Worm (Caenorhabditis elegans) whole organism, L2 larva: ENCODE measurements around the gene alh-7.

Experiments
- C34F6.9 ChIP-seq: fragments of 150-350 bp; optimal IDR thresholded peaks from 2 replicates; lab custom pipeline; 2014; ENCODE audit warnings: missing biosample characterization, missing genetic modification characterization
- F13H6.1 ChIP-seq: sonication (generic microtip); optimal IDR thresholded peaks from 2 replicates; lab custom pipeline; 2016; ENCODE audit warnings: missing genetic modification characterization, missing compliant biosample characterization
- Y55F3AM.14 ChIP-seq: fragments of 200-800 bp; sonication (Bioruptor generic); optimal IDR thresholded peaks from 2 replicates; lab custom pipeline; 2018; ENCODE audit warnings: mild to moderate bottlenecking, missing genetic modification characterization, missing compliant biosample characterization
- ZK546.5 ChIP-seq: sonication (generic microtip); optimal IDR thresholded peaks from 2 replicates; lab custom pipeline; 2017; ENCODE audit warnings: missing biosample characterization, missing genetic modification characterization
- aly-2 ChIP-seq: fragments of 150-350 bp; optimal IDR thresholded peaks from 2 replicates; lab custom pipeline; 2014; ENCODE audit warnings: missing biosample characterization, missing genetic modification characterization
- blmp-1 ChIP-seq: sonication (generic microtip); optimal IDR thresholded peaks from 2 replicates; lab custom pipeline; 2017; ENCODE audit warnings: missing genetic modification characterization, mild to moderate bottlenecking, missing compliant biosample characterization, antibody characterized with exemption, moderate library complexity; ENCODE audit not compliant: insufficient read depth
- ceh-16 ChIP-seq: fragments of 150-350 bp; optimal IDR thresholded peaks from 2 replicates; lab custom pipeline; 2014; ENCODE audit warnings: missing biosample characterization, missing genetic modification characterization
- crh-2 ChIP-seq: sonication (generic microtip); optimal IDR thresholded peaks from 2 replicates; lab custom pipeline; 2017; ENCODE audit warnings: missing biosample characterization, missing genetic modification characterization
- dmd-4 ChIP-seq: sonication (generic microtip); optimal IDR thresholded peaks from 2 replicates; lab custom pipeline; 2017; ENCODE audit warnings: missing biosample characterization, missing genetic modification characterization
- egl-27 ChIP-seq: sonication (generic microtip); optimal IDR thresholded peaks from 3 replicates; lab custom pipeline; 2017; ENCODE audit warnings: missing biosample characterization, missing genetic modification reagents, missing genetic modification characterization
- elt-1 ChIP-seq: fragments of 150-350 bp; optimal IDR thresholded peaks from 2 replicates; lab custom pipeline; 2014; ENCODE audit warnings: missing biosample characterization, missing genetic modification characterization
- elt-3 ChIP-seq: sonication (generic microtip); optimal IDR thresholded peaks from 2 replicates; lab custom pipeline; 2017; ENCODE audit warnings: missing biosample characterization, missing genetic modification characterization
- fos-1 ChIP-seq: fragments of 150-350 bp; optimal IDR thresholded peaks from 2 replicates; lab custom pipeline; 2014; ENCODE audit warnings: missing biosample characterization, missing genetic modification characterization
- gmeb-1 ChIP-seq: fragments of 150-350 bp; optimal IDR thresholded peaks from 2 replicates; lab custom pipeline; 2014; ENCODE audit warnings: missing biosample characterization, missing genetic modification characterization
- lin-11 ChIP-seq: fragments of 150-350 bp; sonication (generic microtip); optimal IDR thresholded peaks from 2 replicates; lab custom pipeline; 2014; ENCODE audit warnings: missing biosample characterization, missing genetic modification characterization, inconsistent platforms, mixed read lengths
- lin-13 ChIP-seq: fragments of 150-350 bp; optimal IDR thresholded peaks from 2 replicates; lab custom pipeline; 2014; ENCODE audit warnings: missing biosample characterization, missing genetic modification reagents, missing genetic modification characterization
- lsy-2 ChIP-seq, 2 experiments: fragments of 150-350 bp in 1 of 2; sonication (generic microtip) in 1 of 2; optimal IDR thresholded peaks; 2 replicates each; lab custom pipeline; 2014 to 2017; ENCODE audit warnings: missing biosample characterization in 2 of 2, missing genetic modification characterization in 2 of 2
- mab-5 ChIP-seq: fragments of 150-350 bp; optimal IDR thresholded peaks from 2 replicates; lab custom pipeline; 2014; ENCODE audit warnings: missing biosample characterization, missing genetic modification characterization
- mdl-1 ChIP-seq, 2 experiments: fragments of 150-350 bp in 1 of 2; sonication (generic microtip) in 1 of 2; optimal IDR thresholded peaks; 2 replicates each; lab custom pipeline; 2017; ENCODE audit warnings: missing biosample characterization in 2 of 2, missing genetic modification characterization in 2 of 2
- nhr-129 ChIP-seq: fragments of 150-350 bp; optimal IDR thresholded peaks from 2 replicates; lab custom pipeline; 2014; ENCODE audit warnings: missing biosample characterization, missing genetic modification characterization
- nhr-21 ChIP-seq: fragments of 150-350 bp; optimal IDR thresholded peaks from 2 replicates; lab custom pipeline; 2014; ENCODE audit warnings: missing biosample characterization, missing genetic modification characterization
- nhr-23 ChIP-seq: fragments of 150-350 bp; optimal IDR thresholded peaks from 2 replicates; lab custom pipeline; 2014; ENCODE audit warnings: missing biosample characterization, missing genetic modification reagents, missing genetic modification characterization
- nhr-237 ChIP-seq: fragments of 150-350 bp; optimal IDR thresholded peaks from 2 replicates; lab custom pipeline; 2014; ENCODE audit warnings: missing biosample characterization, missing genetic modification characterization
- nhr-25 ChIP-seq: fragments of 150-350 bp; sonication (generic microtip); optimal IDR thresholded peaks from 3 replicates; lab custom pipeline; 2014; ENCODE audit warnings: missing biosample characterization, missing genetic modification characterization
- nhr-6 ChIP-seq: fragments of 150-350 bp; optimal IDR thresholded peaks from 2 replicates; lab custom pipeline; 2014; ENCODE audit warnings: missing biosample characterization, missing genetic modification characterization
- nhr-77 ChIP-seq: fragments of 150-350 bp; optimal IDR thresholded peaks from 2 replicates; lab custom pipeline; 2014; ENCODE audit warnings: missing biosample characterization, missing genetic modification characterization
- peb-1 ChIP-seq: fragments of 150-350 bp; optimal IDR thresholded peaks from 2 replicates; lab custom pipeline; 2014; ENCODE audit warnings: missing biosample characterization, missing genetic modification characterization
- sem-4 ChIP-seq: fragments of 150-350 bp; optimal IDR thresholded peaks from 2 replicates; lab custom pipeline; 2014; ENCODE audit warnings: missing biosample characterization, missing genetic modification reagents, missing genetic modification characterization
- skn-1 ChIP-seq: sonication (generic microtip); optimal IDR thresholded peaks from 2 replicates; lab custom pipeline; 2017; ENCODE audit warnings: missing biosample characterization, missing genetic modification characterization
- sma-3 ChIP-seq: sonication (generic microtip); optimal IDR thresholded peaks from 2 replicates; lab custom pipeline; 2016; ENCODE audit warnings: missing genetic modification reagents, missing genetic modification characterization, missing compliant biosample characterization
- sma-9 ChIP-seq, 2 experiments: fragments of 150-350 bp in 1 of 2; sonication (generic microtip) in 1 of 2; optimal IDR thresholded peaks; 2 replicates each; lab custom pipeline; 2014 to 2016; ENCODE audit warnings: missing genetic modification characterization in 2 of 2, mild to moderate bottlenecking in 1 of 2, missing biosample characterization in 1 of 2, missing compliant biosample characterization in 1 of 2, missing genetic modification reagents in 1 of 2, moderate library complexity in 1 of 2
- snpc-4 ChIP-seq: fragments of 150-350 bp; optimal IDR thresholded peaks from 2 replicates; lab custom pipeline; 2014; ENCODE audit warnings: missing biosample characterization, missing genetic modification characterization
- unc-39 ChIP-seq: fragments of 150-350 bp; optimal IDR thresholded peaks from 2 replicates; lab custom pipeline; 2014; ENCODE audit warnings: missing biosample characterization, missing genetic modification characterization
- unc-55 ChIP-seq: fragments of 150-350 bp; sonication (generic microtip); optimal IDR thresholded peaks from 3 replicates; lab custom pipeline; 2014; ENCODE audit warnings: missing biosample characterization, missing genetic modification reagents, missing genetic modification characterization
- unc-62 ChIP-seq: fragments of 150-350 bp; optimal IDR thresholded peaks from 2 replicates; lab custom pipeline; 2014; ENCODE audit warnings: missing biosample characterization, missing genetic modification reagents, missing genetic modification characterization
- zag-1 ChIP-seq: fragments of 150-350 bp; optimal IDR thresholded peaks from 2 replicates; lab custom pipeline; 2014; ENCODE audit warnings: missing biosample characterization, missing genetic modification characterization
- ztf-1 ChIP-seq: fragments of 200-800 bp; sonication (Bioruptor generic); conservative IDR thresholded peaks from 2 replicates; pipeline ENCODE4 v1.3.6; 2022; ENCODE audit warnings: missing genetic modification characterization, missing compliant biosample characterization
- ztf-11 ChIP-seq: sonication (generic microtip); optimal IDR thresholded peaks from 2 replicates; lab custom pipeline; 2017; ENCODE audit warnings: missing biosample characterization, missing genetic modification characterization
- ztf-4 ChIP-seq: fragments of 150-350 bp; optimal IDR thresholded peaks from 2 replicates; lab custom pipeline; 2014; ENCODE audit warnings: missing biosample characterization, missing genetic modification characterization

The alh-7 gene

DNA sequence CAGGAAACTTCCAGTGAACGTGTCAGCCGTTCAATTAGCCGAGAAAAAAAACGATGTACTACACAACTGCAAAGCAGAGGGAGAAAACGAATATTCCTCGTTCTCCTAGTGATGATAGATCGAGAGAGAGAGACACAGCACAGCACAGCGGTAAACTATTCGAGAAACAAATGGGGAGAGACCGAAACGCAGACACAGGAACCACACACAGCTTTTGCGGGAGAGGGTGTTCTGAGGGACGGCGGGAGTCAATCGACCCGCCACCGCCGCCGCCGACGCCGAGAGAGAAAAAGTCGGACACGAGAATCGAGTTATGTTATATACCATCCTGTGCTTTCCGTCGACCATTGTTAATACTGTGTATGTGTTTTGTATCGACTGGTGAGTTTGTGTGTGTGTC lies 35.0 kb downstream of the alh-7 start:
- no peak for TF ChIP-seq nhr-25 (tag; lab: Kevin White, UChicago)
- TF ChIP-seq peb-1 (tag; lab: Kevin White, UChicago) = no peak
- no peak for TF ChIP-seq dmd-4 (tag; lab: Kevin White, UChicago)
- no peak for TF ChIP-seq mab-5 (tag; lab: Kevin White, UChicago)
- TF ChIP-seq mdl-1 (tag; optimal IDR thresholded peaks at IDR 0.05; lab: Kevin White, UChicago) = no peak
- TF ChIP-seq nhr-129 (tag; lab: Kevin White, UChicago) = peak; percentile 27
- no peak for TF ChIP-seq lin-13 (GFP tag; lab: Kevin White, UChicago)
- no peak for TF ChIP-seq egl-27 (tag; lab: Kevin White, UChicago)
- TF ChIP-seq lsy-2 (tag; optimal IDR thresholded peaks at IDR 0.05; lab: Kevin White, UChicago) = no peak
- TF ChIP-seq aly-2 (tag; lab: Kevin White, UChicago) = no peak
- no peak for TF ChIP-seq skn-1 (tag; lab: Kevin White, UChicago)
- TF ChIP-seq sma-9 (GFP tag; optimal IDR thresholded peaks at IDR 0.05; lab: Kevin White, UChicago) = peak; percentile 24
- no peak for TF ChIP-seq sma-9 (tag; optimal IDR thresholded peaks at IDR 0.05; lab: Kevin White, UChicago)
- TF ChIP-seq crh-2 (tag; lab: Kevin White, UChicago) = peak; percentile 5
- TF ChIP-seq elt-3 (tag; lab: Kevin White, UChicago) = no peak
- no peak for TF ChIP-seq ZK546.5 (tag; lab: Kevin White, UChicago)
- no peak for TF ChIP-seq ztf-1
- peak; percentile 20 for TF ChIP-seq F13H6.1 (tag; lab: Kevin White, UChicago)
- TF ChIP-seq nhr-6 = no peak
- no peak for TF ChIP-seq nhr-77 (tag; lab: Kevin White, UChicago)
- TF ChIP-seq snpc-4 (tag; lab: Kevin White, UChicago) = peak; percentile 58
- TF ChIP-seq lin-11 (tag; lab: Kevin White, UChicago) = no peak
- TF ChIP-seq nhr-21 = no peak
- TF ChIP-seq unc-62 = no peak
- TF ChIP-seq nhr-23 = no peak
- peak; percentile 22 for TF ChIP-seq fos-1 (tag; lab: Kevin White, UChicago)
- TF ChIP-seq unc-39 = no peak
- TF ChIP-seq unc-55 (GFP tag; lab: Kevin White, UChicago) = peak; percentile 29
- TF ChIP-seq Y55F3AM.14 (GFP tag; lab: Kevin White, UChicago) = no peak
- TF ChIP-seq gmeb-1 = no peak
- TF ChIP-seq blmp-1 (tag; lab: Kevin White, UChicago) = no peak
- TF ChIP-seq C34F6.9 (tag; lab: Kevin White, UChicago) = peak; percentile 48
- no peak for TF ChIP-seq sma-3

DNA sequence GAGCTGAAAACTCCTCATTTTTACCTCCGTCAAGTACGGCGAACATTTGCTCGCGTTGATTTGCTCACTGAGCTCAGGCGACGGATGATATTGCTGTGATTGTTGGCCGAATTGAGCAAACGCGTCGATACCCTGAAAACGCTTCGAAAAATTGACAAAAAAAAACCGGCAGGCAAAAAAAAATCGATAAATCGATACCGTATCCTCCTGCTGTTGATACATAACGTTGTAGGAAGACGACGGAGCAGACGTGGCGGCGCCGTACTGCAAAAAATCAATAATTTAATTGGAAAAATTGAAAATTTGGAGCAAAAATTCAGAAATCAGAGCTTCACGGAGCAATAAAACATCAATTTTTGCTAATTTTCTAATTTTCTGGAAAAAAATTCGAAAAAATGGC lies 36.7 kb downstream of the alh-7 start:
- TF ChIP-seq fos-1 (tag; lab: Kevin White, UChicago) (no peak), sem-4 (tag; lab: Kevin White, UChicago) (no peak), blmp-1 (tag; lab: Kevin White, UChicago) (no peak), mab-5 (tag; lab: Kevin White, UChicago) (no peak), lin-13 (GFP tag; lab: Kevin White, UChicago) (no peak), aly-2 (tag; lab: Kevin White, UChicago) (no peak), nhr-237 (tag; lab: Kevin White, UChicago) (no peak), ztf-4 (no peak), ztf-11 (no peak), peb-1 (tag; lab: Kevin White, UChicago) (no peak), zag-1 (tag; lab: Kevin White, UChicago) (no peak)

DNA sequence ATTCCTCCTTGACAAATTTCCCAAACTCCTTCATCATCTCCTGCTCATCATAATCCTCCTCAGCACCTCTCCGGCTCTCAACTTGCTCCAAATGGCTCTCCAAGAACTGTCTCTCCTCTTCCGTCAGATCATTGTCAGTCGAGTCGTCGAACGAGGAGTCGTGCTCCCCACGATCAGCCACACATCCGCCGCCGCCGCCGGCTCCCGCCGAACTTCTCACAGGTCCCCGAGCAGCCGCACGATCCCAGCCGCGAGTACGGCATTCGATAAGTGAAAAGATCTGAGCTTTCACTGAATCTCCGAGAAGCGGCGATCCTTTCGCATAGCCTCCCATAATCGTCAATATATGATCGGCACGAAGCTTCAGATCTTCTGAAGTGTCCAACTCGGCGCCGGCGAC lies 40.3 kb downstream of the alh-7 start:
- TF ChIP-seq sma-3 (no peak), dmd-4 (tag; lab: Kevin White, UChicago) (no peak), elt-1 (tag; lab: Kevin White, UChicago) (no peak), ceh-16 (tag; lab: Kevin White, UChicago) (no peak), nhr-25 (tag; lab: Kevin White, UChicago) (no peak)
